Fruit fly (Drosophila melanogaster) whole organism, embryonic: Measurements from ENCODE around the gene cv-c.

Experiments
- CG10209 ChIP-seq: fragments of 200-800 bp; sonication (Bioruptor generic); optimal IDR thresholded peaks from 3 replicates; lab custom pipeline; 2017; ENCODE audit warnings: missing biosample characterization, mild to moderate bottlenecking, missing genetic modification characterization, missing genetic modification reagents
- CG10431 ChIP-seq: fragments of 200-800 bp; sonication (Bioruptor generic); optimal IDR thresholded peaks from 3 replicates; lab custom pipeline; 2018; ENCODE audit warnings: missing biosample characterization, mild to moderate bottlenecking, missing genetic modification characterization
- CG12299 ChIP-seq: fragments of 200-800 bp; sonication (Bioruptor generic); optimal IDR thresholded peaks from 2 replicates; lab custom pipeline; 2018; ENCODE audit warnings: missing biosample characterization, mild to moderate bottlenecking, missing genetic modification characterization
- CG1233 ChIP-seq: fragments of 200-800 bp; sonication (Bioruptor generic); optimal IDR thresholded peaks from 4 replicates; lab custom pipeline; 2018; ENCODE audit warnings: missing biosample characterization, mild to moderate bottlenecking, missing genetic modification characterization
- CG1529 ChIP-seq: fragments of 200-800 bp; sonication (Bioruptor generic); optimal IDR thresholded peaks from 3 replicates; lab custom pipeline; 2018; ENCODE audit warnings: missing biosample characterization, missing genetic modification characterization
- CG16815 ChIP-seq: fragments of 200-800 bp; sonication (Bioruptor generic); optimal IDR thresholded peaks from 3 replicates; lab custom pipeline; 2017; ENCODE audit warnings: missing biosample characterization, mild to moderate bottlenecking, missing genetic modification characterization
- CG17361 ChIP-seq: fragments of 200-800 bp; sonication (Bioruptor generic); IDR thresholded peaks from 3 replicates; pipeline ENCODE4 v1.3.6; 2022; ENCODE audit warnings: missing biosample characterization, missing genetic modification characterization
- CG18619 ChIP-seq: fragments of 200-800 bp; sonication (Bioruptor generic); optimal IDR thresholded peaks from 3 replicates; lab custom pipeline; 2017; ENCODE audit warnings: missing biosample characterization, mild to moderate bottlenecking, missing genetic modification characterization
- CG33557 ChIP-seq: fragments of 200-800 bp; sonication (Bioruptor generic); optimal IDR thresholded peaks from 2 replicates; lab custom pipeline; 2019; ENCODE audit warnings: missing biosample characterization, mild to moderate bottlenecking, missing genetic modification characterization, moderate library complexity
- CG4282 ChIP-seq: fragments of 200-800 bp; sonication (Bioruptor generic); optimal IDR thresholded peaks from 2 replicates; lab custom pipeline; 2016; ENCODE audit warnings: missing biosample characterization, missing genetic modification characterization
- CG4617 ChIP-seq: fragments of 200-800 bp; sonication (Bioruptor generic); optimal IDR thresholded peaks from 3 replicates; lab custom pipeline; 2016; ENCODE audit warnings: missing biosample characterization, missing genetic modification characterization, borderline replicate concordance
- CG5245 ChIP-seq: fragments of 200-800 bp; sonication (Bioruptor generic); optimal IDR thresholded peaks from 3 replicates; lab custom pipeline; 2016; ENCODE audit warnings: missing biosample characterization, missing genetic modification characterization
- CG8478 ChIP-seq: fragments of >200 bp; optimal IDR thresholded peaks from 2 replicates; lab custom pipeline; 2018
- CG9876 ChIP-seq: fragments of 200-800 bp; sonication (Bioruptor generic); optimal IDR thresholded peaks from 2 replicates; lab custom pipeline; 2016; ENCODE audit warnings: missing biosample characterization, missing genetic modification characterization
- CG9932 ChIP-seq: fragments of 200-800 bp; sonication (Bioruptor generic); IDR thresholded peaks from 2 replicates; pipeline ENCODE4 v1.3.6; 2022; ENCODE audit warnings: missing biosample characterization, missing genetic modification characterization
- Camta ChIP-seq: fragments of 200-800 bp; sonication (Bioruptor generic); optimal IDR thresholded peaks from 2 replicates; lab custom pipeline; 2016; ENCODE audit warnings: missing biosample characterization, missing genetic modification characterization
- CrebB ChIP-seq: fragments of 200-800 bp; sonication (Bioruptor generic); optimal IDR thresholded peaks from 3 replicates; lab custom pipeline; 2018; ENCODE audit warnings: missing biosample characterization, mild to moderate bottlenecking, missing genetic modification characterization
- D19A ChIP-seq: fragments of 200-800 bp; optimal IDR thresholded peaks from 3 replicates; lab custom pipeline; 2019; ENCODE audit warnings: missing biosample characterization, mild to moderate bottlenecking, missing genetic modification characterization, moderate library complexity
- D19B ChIP-seq: fragments of 200-800 bp; sonication (Bioruptor generic); optimal IDR thresholded peaks from 2 replicates; lab custom pipeline; 2017; ENCODE audit warnings: missing biosample characterization, mild to moderate bottlenecking, missing genetic modification characterization
- Deaf1 ChIP-seq: fragments of 200-800 bp; optimal IDR thresholded peaks from 3 replicates; lab custom pipeline; 2019; ENCODE audit warnings: missing biosample characterization, mild to moderate bottlenecking, missing genetic modification characterization, moderate library complexity
- Dip2 ChIP-seq: fragments of 200-800 bp; sonication (Bioruptor generic); IDR thresholded peaks from 2 replicates; pipeline ENCODE4 v1.3.6; 2022; ENCODE audit warnings: missing biosample characterization, missing genetic modification characterization
- Drgx ChIP-seq: fragments of 200-800 bp; sonication (Bioruptor generic); IDR thresholded peaks from 2 replicates; pipeline ENCODE4 v1.3.6; 2022; ENCODE audit warnings: missing biosample characterization, missing genetic modification characterization
- Fer2 ChIP-seq: fragments of 200-800 bp; sonication (Bioruptor generic); optimal IDR thresholded peaks from 2 replicates; lab custom pipeline; 2018; ENCODE audit warnings: missing biosample characterization, mild to moderate bottlenecking, missing genetic modification characterization, moderate library complexity
- Gsc ChIP-seq: fragments of 200-800 bp; sonication (Bioruptor generic); IDR thresholded peaks from 2 replicates; pipeline ENCODE4 v1.3.6; 2022; ENCODE audit warnings: missing biosample characterization, missing genetic modification characterization
- HLH4C ChIP-seq: fragments of 200-800 bp; sonication (Bioruptor generic); IDR thresholded peaks from 3 replicates; pipeline ENCODE4 v1.3.6; 2022; ENCODE audit warnings: missing biosample characterization, missing genetic modification characterization; ENCODE audit not compliant: partially characterized antibody
- HLHmδ ChIP-seq: fragments of 200-800 bp; sonication (Bioruptor generic); optimal IDR thresholded peaks from 2 replicates; lab custom pipeline; 2018; ENCODE audit warnings: missing biosample characterization, mild to moderate bottlenecking, missing genetic modification characterization, moderate library complexity
- Mad ChIP-seq: fragments of 200-800 bp; sonication (Bioruptor generic); optimal IDR thresholded peaks from 2 replicates; lab custom pipeline; 2016; ENCODE audit warnings: missing biosample characterization, missing genetic modification characterization
- NC2β ChIP-seq: fragments of 200-800 bp; sonication (Bioruptor generic); optimal IDR thresholded peaks from 2 replicates; lab custom pipeline; 2016; ENCODE audit warnings: missing biosample characterization, missing genetic modification characterization
- NK7.1 ChIP-seq: fragments of 200-800 bp; sonication (Bioruptor generic); optimal IDR thresholded peaks from 3 replicates; lab custom pipeline; 2016; ENCODE audit warnings: missing biosample characterization, missing genetic modification characterization
- Opbp ChIP-seq: fragments of 200-800 bp; sonication (Bioruptor generic); IDR thresholded peaks from 3 replicates; pipeline ENCODE4 v1.3.6; 2022; ENCODE audit warnings: missing biosample characterization, missing genetic modification characterization; ENCODE audit not compliant: partially characterized antibody
- Optix ChIP-seq: fragments of 200-800 bp; sonication (Bioruptor generic); IDR thresholded peaks from 3 replicates; pipeline ENCODE4 v1.3.6; 2022; ENCODE audit warnings: missing biosample characterization, missing genetic modification characterization
- Pdp1 ChIP-seq, 2 experiments: fragments of 200-800 bp; sonication (Bioruptor generic); optimal IDR thresholded peaks; 3 replicates each; lab custom pipeline; 2016; ENCODE audit warnings: missing biosample characterization in 2 of 2, missing genetic modification characterization in 2 of 2, mild to moderate bottlenecking in 1 of 2, moderate library complexity in 1 of 2
- Rx ChIP-seq: fragments of 200-800 bp; sonication (Bioruptor generic); IDR thresholded peaks from 2 replicates; pipeline ENCODE4 v1.3.6; 2022; ENCODE audit warnings: missing biosample characterization, missing genetic modification characterization
- al ChIP-seq: fragments of 200-800 bp; sonication (Bioruptor generic); IDR thresholded peaks from 2 replicates; pipeline ENCODE4 v1.3.6; 2022; ENCODE audit warnings: missing biosample characterization, missing genetic modification characterization
- ash1 ChIP-seq: fragments of 200-800 bp; sonication (Bioruptor generic); optimal IDR thresholded peaks from 2 replicates; lab custom pipeline; 2018; ENCODE audit warnings: missing biosample characterization, mild to moderate bottlenecking, missing genetic modification characterization
- bab2 ChIP-seq: fragments of 200-800 bp; sonication (Bioruptor generic); optimal IDR thresholded peaks from 2 replicates; lab custom pipeline; 2016; ENCODE audit warnings: missing biosample characterization, missing genetic modification characterization
- btn ChIP-seq: fragments of 200-800 bp; sonication (Bioruptor generic); optimal IDR thresholded peaks from 2 replicates; lab custom pipeline; 2016; ENCODE audit warnings: missing biosample characterization, missing genetic modification characterization
- chn ChIP-seq: fragments of 200-800 bp; sonication (Bioruptor generic); optimal IDR thresholded peaks from 2 replicates; lab custom pipeline; 2016; ENCODE audit warnings: missing biosample characterization, missing genetic modification characterization
- dm ChIP-seq: fragments of 200-800 bp; sonication (Bioruptor generic); optimal IDR thresholded peaks from 3 replicates; lab custom pipeline; 2016; ENCODE audit warnings: missing biosample characterization, missing genetic modification characterization
- fd102C ChIP-seq: fragments of 200-800 bp; sonication (Bioruptor generic); optimal IDR thresholded peaks from 2 replicates; lab custom pipeline; 2018; ENCODE audit warnings: missing biosample characterization, mild to moderate bottlenecking, missing genetic modification characterization, moderate library complexity
- gce ChIP-seq: fragments of 200-800 bp; sonication (Bioruptor generic); IDR thresholded peaks from 3 replicates; pipeline ENCODE4 v1.3.6; 2022; ENCODE audit warnings: missing biosample characterization, missing genetic modification characterization
- grn ChIP-seq: fragments of 200-800 bp; sonication (Bioruptor generic); optimal IDR thresholded peaks from 3 replicates; lab custom pipeline; 2017; ENCODE audit warnings: missing biosample characterization, missing genetic modification characterization
- gro ChIP-seq: fragments of 200-800 bp; sonication (Bioruptor generic); optimal IDR thresholded peaks from 2 replicates; lab custom pipeline; 2016; ENCODE audit warnings: missing biosample characterization, missing genetic modification characterization
- h ChIP-seq: fragments of >200 bp; optimal IDR thresholded peaks from 2 replicates; lab custom pipeline; 2017
- kni ChIP-seq: fragments of 200-800 bp; sonication (Bioruptor generic); optimal IDR thresholded peaks from 3 replicates; lab custom pipeline; 2017; ENCODE audit warnings: mild to moderate bottlenecking, missing biosample characterization, missing genetic modification reagents, missing genetic modification characterization
- pho ChIP-seq: fragments of 200-800 bp; sonication (Bioruptor generic); optimal IDR thresholded peaks from 2 replicates; lab custom pipeline; 2016; ENCODE audit warnings: missing biosample characterization, missing genetic modification characterization
- prd ChIP-seq, 3 experiments: fragments of >200 bp in 2 of 3; fragments of 200-800 bp in 1 of 3; sonication (Bioruptor generic) in 1 of 3; optimal IDR thresholded peaks in 2 of 3; IDR thresholded peaks in 1 of 3; 2 replicates in 2 of 3; 3 replicates in 1 of 3; pipeline versions ENCODE4 v1.3.6 to Lab custom; 2017 to 2022; ENCODE audit warnings: missing biosample characterization in 1 of 3, missing genetic modification characterization in 1 of 3
- tup ChIP-seq: fragments of 200-800 bp; sonication (Bioruptor generic); optimal IDR thresholded peaks from 2 replicates; lab custom pipeline; 2016; ENCODE audit warnings: missing biosample characterization, mild to moderate bottlenecking, missing genetic modification characterization, moderate library complexity
- usp ChIP-seq: fragments of >200 bp; optimal IDR thresholded peaks from 2 replicates; lab custom pipeline; 2017; ENCODE audit warnings: missing biosample characterization, missing genetic modification characterization
- vnd ChIP-seq: fragments of 200-800 bp; sonication (Bioruptor generic); IDR thresholded peaks from 3 replicates; pipeline ENCODE4 v1.3.6; 2022; ENCODE audit warnings: missing biosample characterization, missing genetic modification characterization; ENCODE audit not compliant: partially characterized antibody
- vvl ChIP-seq: fragments of 200-800 bp; sonication (Bioruptor generic); IDR thresholded peaks from 2 replicates; pipeline ENCODE4 v1.3.6; 2022; ENCODE audit warnings: missing biosample characterization, missing genetic modification characterization
- zen2 ChIP-seq: fragments of 200-800 bp; sonication (Bioruptor generic); IDR thresholded peaks from 3 replicates; pipeline ENCODE4 v1.3.6; 2022; ENCODE audit warnings: missing biosample characterization, missing genetic modification characterization; ENCODE audit not compliant: partially characterized antibody

The cv-c gene

DNA sequence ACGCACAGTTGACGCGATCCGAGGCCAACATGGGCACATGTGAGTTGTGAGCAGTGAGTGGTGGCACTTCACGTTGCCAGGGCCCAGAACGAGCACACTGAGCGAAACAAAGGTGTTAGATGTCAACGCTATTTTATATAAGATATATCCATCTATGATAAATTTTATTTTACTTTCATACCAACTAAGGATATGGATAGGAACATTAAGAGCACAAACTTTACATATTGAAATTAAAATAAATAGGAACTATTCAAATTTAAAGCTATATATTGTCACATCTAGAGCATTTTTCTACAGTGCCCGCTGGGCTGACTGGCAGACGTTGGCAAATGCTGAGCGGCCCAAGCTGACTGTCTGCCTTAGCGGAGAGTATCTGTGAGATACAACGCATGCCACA, 11.8 kb downstream of the cv-c start (continued):
- TF ChIP-seq NC2β (GFP tag; lab: Kevin White, UChicago) = no peak
- TF ChIP-seq Dip2 (GFP tag; lab: Robert Waterston, UW) = no peak
- 0 out of 3 replicates have a peak, but pooled peaks have one; percentile 52 for TF ChIP-seq gce (GFP tag; lab: Robert Waterston, UW)
- no peak for TF ChIP-seq btn
- no peak for TF ChIP-seq vnd (GFP tag; lab: Robert Waterston, UW)
- no peak for TF ChIP-seq pho
- TF ChIP-seq kni (GFP tag; lab: Kevin White, UChicago) = no peak
- no peak for TF ChIP-seq Fer2 (tag; lab: Kevin White, UChicago)
- TF ChIP-seq al = no peak
- TF ChIP-seq prd (optimal IDR thresholded peaks at IDR 0.05; lab: Kevin White, UChicago) = no peak
- peak; percentile 78 for TF ChIP-seq prd (GFP tag; IDR thresholded peaks at IDR 0.05; lab: Robert Waterston, UW)
- peak; percentile 73 for TF ChIP-seq CG17361
- peak; percentile 79 for TF ChIP-seq vvl (GFP tag; lab: Robert Waterston, UW)
- TF ChIP-seq Optix = no peak
- peak in 1 of 2 experiments; percentile 51 for TF ChIP-seq Pdp1 (GFP tag; optimal IDR thresholded peaks at IDR 0.05; lab: Kevin White, UChicago)
- TF ChIP-seq Drgx (GFP tag; lab: Robert Waterston, UW) = peak; percentile 78
- peak; percentile 47 for TF ChIP-seq bab2 (GFP tag; lab: Kevin White, UChicago)
- TF ChIP-seq CG9876 (GFP tag; lab: Kevin White, UChicago) = no peak
- no peak for TF ChIP-seq h (lab: Kevin White, UChicago)
- TF ChIP-seq CG10209 = peak; percentile 48
- TF ChIP-seq CG1233 (GFP tag; lab: Kevin White, UChicago) = peak; percentile 7
- no peak for TF ChIP-seq CG9932 (GFP tag; lab: Robert Waterston, UW)
- TF ChIP-seq CG12299 (tag; lab: Kevin White, UChicago) = no peak
- TF ChIP-seq NK7.1 (GFP tag; lab: Kevin White, UChicago) = no peak
- no peak for TF ChIP-seq fd102C (GFP tag; lab: Kevin White, UChicago)
- no peak for TF ChIP-seq CG10431 (GFP tag; lab: Kevin White, UChicago)
- TF ChIP-seq Opbp (GFP tag; lab: Robert Waterston, UW) = no peak
- TF ChIP-seq CG5245 (GFP tag; lab: Kevin White, UChicago) = peak; percentile 44
- no peak for TF ChIP-seq D19B (GFP tag; lab: Kevin White, UChicago)
- TF ChIP-seq tup (GFP tag; lab: Kevin White, UChicago) = no peak
- TF ChIP-seq CG4617 (GFP tag; lab: Kevin White, UChicago) = no peak
- peak; percentile 47 for TF ChIP-seq CG16815 (GFP tag; lab: Kevin White, UChicago)
- TF ChIP-seq grn (GFP tag; lab: Kevin White, UChicago) = no peak
- TF ChIP-seq Mad (GFP tag; lab: Kevin White, UChicago) = peak; percentile 45
- peak; percentile 62 for TF ChIP-seq CG1529
- peak; percentile 52 for TF ChIP-seq CG33557
- TF ChIP-seq ash1 = no peak
- TF ChIP-seq Rx (GFP tag; lab: Robert Waterston, UW) = peak; percentile 2; the same call in 1 of the 2 replicates
- TF ChIP-seq zen2 = no peak
- no peak for TF ChIP-seq Deaf1
- peak; percentile 39 for TF ChIP-seq chn (GFP tag; lab: Kevin White, UChicago)
- TF ChIP-seq gro (GFP tag; lab: Kevin White, UChicago) = no peak
- no peak for TF ChIP-seq CG18619
- TF ChIP-seq CrebB (tag; lab: Kevin White, UChicago) = no peak
- TF ChIP-seq D19A (tag; lab: Kevin White, UChicago) = peak; percentile 73
- no peak; the same call in 1 of the 2 replicates for TF ChIP-seq Gsc (GFP tag; lab: Robert Waterston, UW)
- no peak for TF ChIP-seq usp (GFP tag; lab: Kevin White, UChicago)
- TF ChIP-seq HLH4C (GFP tag; lab: Robert Waterston, UW) = no peak
- no peak for TF ChIP-seq dm
- no peak for TF ChIP-seq CG4282 (GFP tag; lab: Kevin White, UChicago)
- no peak for TF ChIP-seq HLHmδ
- no peak for TF ChIP-seq CG8478 (lab: Kevin White, UChicago)
- no peak for TF ChIP-seq Camta
